Worm (Caenorhabditis elegans): ENCODE results near the gene soc-2.

Gene soc-2

ce11 chrIV:5157226-5157625 lies 4.9 kb upstream of the soc-2 start, which contains the start of gene C24D10.49:
Gene C24D10.49, minus strand, starts transcription at chrIV:5157326.
- TF ChIP-seq elt-2 (tag; optimal IDR thresholded peaks at IDR 0.05), result no peak
- TF ChIP-seq fkh-6 (tag; optimal IDR thresholded peaks at IDR 0.05), result no peak
- TF ChIP-seq ama-1 (optimal IDR thresholded peaks at IDR 0.05), result no peak
- no peak for TF ChIP-seq nhr-232 (tag; optimal IDR thresholded peaks at IDR 0.05)

DNA sequence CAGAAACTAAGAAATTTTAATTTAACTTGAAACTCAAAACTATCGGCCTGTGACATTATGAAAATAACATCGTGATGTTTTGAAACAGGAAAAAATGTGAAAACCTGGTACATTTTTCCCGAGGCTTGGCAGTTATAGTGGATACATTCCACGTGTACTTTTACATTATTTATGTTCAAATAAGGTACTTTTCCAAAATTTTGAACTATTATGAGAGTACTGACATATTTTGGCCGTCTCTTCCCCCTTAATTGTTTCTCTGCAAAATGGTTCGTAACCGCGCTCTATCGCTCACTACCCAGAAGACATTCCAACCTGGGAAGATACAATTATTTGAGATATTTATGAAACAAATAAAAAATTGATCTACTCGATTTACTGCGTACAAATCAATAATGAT lies 2.5 kb downstream of the soc-2 start, which contains the start of gene C24D10.5:
Gene C24D10.5 (plus strand): TSS at position 301 of the 400 bp plus-strand sequence.
- no peak for TF ChIP-seq pqm-1 (tag; optimal IDR thresholded peaks at IDR 0.05)

- no peak for TF ChIP-seq sox-2 (GFP tag; IDR thresholded peaks at IDR 0.05)
- no peak for TF ChIP-seq gmeb-2 (tag; optimal IDR thresholded peaks at IDR 0.05)
- TF ChIP-seq dmd-4 (tag; optimal IDR thresholded peaks at IDR 0.05; ENCODE audit: borderline replicate concordance), result no peak
- TF ChIP-seq ceh-30 (tag; optimal IDR thresholded peaks at IDR 0.05), result no peak
- TF ChIP-seq ets-4 (tag; optimal IDR thresholded peaks at IDR 0.05), result no peak
Measured at ce11 chrIV:5139972-5140371, 12.3 kb downstream of the soc-2 start.

- TF ChIP-seq K02D7.2 (tag; optimal IDR thresholded peaks at IDR 0.05), result no peak
- peak; percentile 72 for TF ChIP-seq unc-42 (tag; optimal IDR thresholded peaks at IDR 0.05)
Measured at ce11 chrIV:5139189-5139588, 13.1 kb downstream of the soc-2 start.

ce11 chrIV:5137809-5138208 lies 14.5 kb downstream of the soc-2 start:
- TF ChIP-seq ceh-2 (tag; optimal IDR thresholded peaks at IDR 0.05) (no peak), unc-42 (tag; optimal IDR thresholded peaks at IDR 0.05) (peak; percentile 88)

- peak; percentile 15 for TF ChIP-seq unc-55 (GFP tag; optimal IDR thresholded peaks at IDR 0.05)
- TF ChIP-seq sdc-2 (tag; optimal IDR thresholded peaks at IDR 0.05), result no peak
Measured at ce11 chrIV:5136523-5136922, 15.8 kb downstream of the soc-2 start.

DNA sequence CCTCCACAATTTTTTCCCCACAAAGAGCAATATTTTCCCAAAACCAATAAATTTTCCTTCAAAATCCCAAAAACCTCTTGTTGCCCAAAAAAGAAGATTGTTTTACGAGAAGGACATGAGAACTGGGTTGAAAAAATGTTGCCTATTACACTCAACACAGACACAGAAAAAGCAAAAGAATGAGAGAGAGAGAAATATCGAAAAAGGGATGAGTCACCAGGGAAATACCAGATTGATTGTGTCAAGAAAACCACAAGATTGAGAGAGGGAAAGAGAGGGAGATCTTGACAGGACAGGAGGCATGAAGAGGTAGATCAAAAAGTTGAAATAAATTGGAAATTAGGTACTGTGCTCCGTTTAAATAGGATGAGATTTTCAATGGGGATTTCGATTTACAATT lies 17.5 kb downstream of the soc-2 start:
- no peak for TF ChIP-seq syd-9 (tag; optimal IDR thresholded peaks at IDR 0.05)
- no peak for TF ChIP-seq ceh-19 (GFP tag; optimal IDR thresholded peaks at IDR 0.05)
- no peak for TF ChIP-seq eyg-1 (tag; optimal IDR thresholded peaks at IDR 0.05)
- TF ChIP-seq fkh-10 (GFP tag; optimal IDR thresholded peaks at IDR 0.05), result no peak
- TF ChIP-seq pat-9 (tag; optimal IDR thresholded peaks at IDR 0.05), result no peak
- TF ChIP-seq pqm-1 (tag; optimal IDR thresholded peaks at IDR 0.05), result no peak
- no peak for TF ChIP-seq ttx-3 (tag; optimal IDR thresholded peaks at IDR 0.05)
- TF ChIP-seq C38D4.7 (GFP tag; optimal IDR thresholded peaks at IDR 0.05), result no peak
- TF ChIP-seq hlh-6 (tag; optimal IDR thresholded peaks at IDR 0.05), result no peak

DNA sequence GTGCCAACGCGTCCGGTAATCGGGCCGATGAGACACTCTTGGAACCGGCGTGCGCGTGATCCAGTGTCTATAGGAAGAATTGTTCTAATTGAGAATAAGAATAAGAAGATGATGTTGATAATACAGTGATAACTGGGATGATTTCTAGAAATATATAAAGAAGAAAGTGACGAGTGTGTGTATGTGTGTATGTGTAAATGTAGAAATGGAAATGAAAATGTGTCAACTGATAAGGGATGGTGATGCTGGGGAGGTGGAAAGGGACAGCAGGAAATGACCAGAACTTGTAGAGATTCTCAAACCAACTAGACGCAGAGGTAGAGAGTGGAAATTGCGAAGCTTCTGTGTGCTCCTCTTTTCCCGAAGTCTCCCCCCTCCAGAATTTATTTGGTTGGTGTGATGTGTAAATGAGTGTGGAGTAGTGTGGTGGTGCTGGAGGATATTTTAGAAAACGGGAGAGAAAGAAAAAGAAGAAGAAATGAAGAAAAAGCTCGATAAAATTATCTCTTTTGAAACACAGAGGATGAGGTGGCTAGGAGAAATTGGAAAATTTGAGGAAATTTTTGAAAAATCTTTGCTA lies 18.4 kb downstream of the soc-2 start:
- TF ChIP-seq hlh-13 (GFP tag; optimal IDR thresholded peaks at IDR 0.05), result no peak
- TF ChIP-seq hlh-6 (tag; optimal IDR thresholded peaks at IDR 0.05), result no peak
- peak; percentile 66 for TF ChIP-seq ceh-18 (tag; optimal IDR thresholded peaks at IDR 0.05)
- TF ChIP-seq syd-9 (tag; optimal IDR thresholded peaks at IDR 0.05), result no peak
- no peak for TF ChIP-seq ama-1 (optimal IDR thresholded peaks at IDR 0.05)
- TF ChIP-seq T23F11.4 (GFP tag; optimal IDR thresholded peaks at IDR 0.05), result no peak
- no peak for TF ChIP-seq ref-2 (tag; optimal IDR thresholded peaks at IDR 0.05)
- peak; percentile 25 for TF ChIP-seq unc-55 (GFP tag; optimal IDR thresholded peaks at IDR 0.05)
- TF ChIP-seq pqm-1 (tag; optimal IDR thresholded peaks at IDR 0.05), result no peak
- no peak for TF ChIP-seq ceh-45 (GFP tag; IDR thresholded peaks at IDR 0.05)
- peak; percentile 42 for TF ChIP-seq unc-42 (tag; optimal IDR thresholded peaks at IDR 0.05)
- TF ChIP-seq ceh-31 (tag; optimal IDR thresholded peaks at IDR 0.05), result peak; percentile 27
- TF ChIP-seq nfya-1 (tag; optimal IDR thresholded peaks at IDR 0.05), result peak; percentile 60
- TF ChIP-seq ceh-14 (tag; optimal IDR thresholded peaks at IDR 0.05), result no peak
- no peak for TF ChIP-seq npax-4 (tag; optimal IDR thresholded peaks at IDR 0.05)
- no peak for TF ChIP-seq sox-4 (tag; optimal IDR thresholded peaks at IDR 0.05)
- no peak for TF ChIP-seq pha-4 (tag; optimal IDR thresholded peaks at IDR 0.05)
- no peak for TF ChIP-seq ceh-24 (tag; optimal IDR thresholded peaks at IDR 0.05)
- TF ChIP-seq dve-1 (tag; optimal IDR thresholded peaks at IDR 0.05), result no peak
- TF ChIP-seq nhr-11 (tag; optimal IDR thresholded peaks at IDR 0.05), result no peak
- peak; percentile 5 for TF ChIP-seq rnt-1 (tag; optimal IDR thresholded peaks at IDR 0.05)
- TF ChIP-seq sdc-2 (tag; optimal IDR thresholded peaks at IDR 0.05), result no peak
- no peak for TF ChIP-seq unc-86 (tag; optimal IDR thresholded peaks at IDR 0.05)

All from whole organism, late embryonic.